Worm (Caenorhabditis elegans): ENCODE data around the gene fut-4.

fut-4 gene

DNA sequence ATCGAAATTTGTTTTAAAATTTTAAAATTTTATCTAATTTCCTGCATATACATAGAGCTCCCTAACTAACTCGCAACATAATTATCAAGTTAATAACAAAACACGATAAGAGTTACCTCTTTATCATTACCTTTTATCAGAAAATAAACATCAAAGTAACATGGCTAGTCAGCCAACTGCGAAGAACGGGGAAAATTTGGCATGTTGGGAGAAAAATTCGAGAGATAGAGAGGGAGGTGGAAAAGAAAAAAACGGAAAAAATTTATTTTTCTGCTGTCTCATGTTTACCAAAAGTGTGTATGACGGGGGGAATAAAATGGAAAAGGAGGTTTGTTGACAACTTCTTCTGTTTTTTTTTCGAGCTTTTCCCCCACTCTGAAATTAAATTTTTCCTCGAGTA is 11.8 kb upstream of the fut-4 start:
- TF ChIP-seq daf-16 (GFP tag; optimal IDR thresholded peaks at IDR 0.05) (no peak), daf-16 (tag; optimal IDR thresholded peaks at IDR 0.05) (peak; percentile 99), dmd-6 (GFP tag; IDR thresholded peaks at IDR 0.05) (peak; percentile 44), lin-29 (GFP tag; IDR thresholded peaks at IDR 0.05) (no peak), hlh-30 (tag; optimal IDR thresholded peaks at IDR 0.05; ENCODE audit: insufficient read depth) (no peak), mes-2 (tag; optimal IDR thresholded peaks at IDR 0.05; ENCODE audit: poor library complexity, severe bottlenecking) (peak; percentile 38), nhr-11 (tag; optimal IDR thresholded peaks at IDR 0.05) (peak; percentile 44), nhr-28 (tag; optimal IDR thresholded peaks at IDR 0.05) (peak; percentile 76), hlh-11 (tag; optimal IDR thresholded peaks at IDR 0.05) (peak; percentile 81), lin-1 (GFP tag; IDR thresholded peaks at IDR 0.05) (peak; percentile 61; the same call in 1 of the 2 replicates), pqm-1 (tag; optimal IDR thresholded peaks at IDR 0.05) (peak; percentile 7), ceh-44 (GFP tag; IDR thresholded peaks at IDR 0.05) (no peak)

DNA sequence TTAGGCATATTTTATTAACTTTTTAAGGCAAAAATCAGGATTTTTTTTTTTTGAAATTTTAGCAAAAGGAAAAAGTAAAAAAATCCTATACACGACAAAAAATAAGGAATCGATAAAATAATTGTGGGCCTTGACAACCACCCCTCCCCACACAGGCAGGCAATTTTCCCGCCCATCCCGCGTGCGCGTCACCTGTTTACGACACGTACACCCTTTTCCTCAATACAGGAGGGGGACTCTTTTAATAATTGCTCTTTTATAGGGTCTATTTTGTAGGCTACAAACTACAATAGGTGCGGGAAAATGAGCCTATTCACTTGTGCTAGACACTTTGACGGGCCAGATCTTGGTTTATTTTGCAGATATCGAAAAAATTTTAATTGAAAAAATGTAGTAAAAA is 10.2 kb upstream of the fut-4 start:
- TF ChIP-seq daf-16 (GFP tag; optimal IDR thresholded peaks at IDR 0.05), result no peak
- TF ChIP-seq daf-16 (tag; optimal IDR thresholded peaks at IDR 0.05), result peak; percentile 39
- 0 out of 2 replicates have a peak, but pooled peaks have one; percentile 11 for TF ChIP-seq php-3 (GFP tag; IDR thresholded peaks at IDR 0.05)
- TF ChIP-seq hlh-30 (tag; optimal IDR thresholded peaks at IDR 0.05; ENCODE audit: insufficient read depth), result peak; percentile 55
- no peak for TF ChIP-seq set-16 (GFP tag; IDR thresholded peaks at IDR 0.05)

DNA sequence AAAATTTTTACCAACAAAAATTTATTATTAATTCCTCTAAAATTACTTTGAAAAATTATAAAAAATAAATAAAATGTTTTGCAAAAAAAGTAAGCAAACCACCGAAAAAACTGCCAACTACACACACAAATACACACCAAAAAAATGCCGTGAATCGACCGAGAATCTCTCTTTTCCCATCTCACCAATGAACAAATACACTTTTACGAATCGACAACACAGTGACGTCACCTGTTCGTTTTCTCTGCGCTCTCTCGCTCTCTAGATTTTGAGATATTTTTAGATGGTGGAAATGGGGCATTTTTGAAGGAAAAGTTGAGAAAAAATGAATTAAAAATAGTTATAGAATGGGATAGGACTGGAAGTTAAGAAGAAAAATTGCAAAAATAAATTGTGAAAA is 9.8 kb upstream of the fut-4 start:
- no peak for TF ChIP-seq pha-4 (GFP tag; IDR thresholded peaks at IDR 0.05)
- peak; percentile 50 for TF ChIP-seq pha-4 (tag; optimal IDR thresholded peaks at IDR 0.05)
- TF ChIP-seq lsy-2 (tag; optimal IDR thresholded peaks at IDR 0.05), result peak in 1 of 2 experiments; percentile 38
- no peak for TF ChIP-seq ZK337.2 (GFP tag; IDR thresholded peaks at IDR 0.05)
- TF ChIP-seq hlh-11 (tag; optimal IDR thresholded peaks at IDR 0.05), result peak; percentile 9
- TF ChIP-seq daf-16 (GFP tag; optimal IDR thresholded peaks at IDR 0.05), result peak in 1 of 2 experiments; percentile 11
- peak; percentile 40 for TF ChIP-seq daf-16 (tag; optimal IDR thresholded peaks at IDR 0.05)
- TF ChIP-seq nhr-28 (tag; optimal IDR thresholded peaks at IDR 0.05), result peak; percentile 53
- TF ChIP-seq snpc-1.2 (GFP tag; IDR thresholded peaks at IDR 0.05), result no peak
- TF ChIP-seq aha-1 (tag), result peak; percentile 36
- TF ChIP-seq nhr-111 (GFP tag; optimal IDR thresholded peaks at IDR 0.05), result no peak
- TF ChIP-seq daf-12 (tag; optimal IDR thresholded peaks at IDR 0.05), result no peak
- TF ChIP-seq dmd-6 (GFP tag; IDR thresholded peaks at IDR 0.05), result peak; percentile 22; the same call in 1 of the 2 replicates
- TF ChIP-seq nhr-6 (tag; optimal IDR thresholded peaks at IDR 0.05), result peak; percentile 25
- no peak for TF ChIP-seq lin-39 (tag; optimal IDR thresholded peaks at IDR 0.05)

DNA sequence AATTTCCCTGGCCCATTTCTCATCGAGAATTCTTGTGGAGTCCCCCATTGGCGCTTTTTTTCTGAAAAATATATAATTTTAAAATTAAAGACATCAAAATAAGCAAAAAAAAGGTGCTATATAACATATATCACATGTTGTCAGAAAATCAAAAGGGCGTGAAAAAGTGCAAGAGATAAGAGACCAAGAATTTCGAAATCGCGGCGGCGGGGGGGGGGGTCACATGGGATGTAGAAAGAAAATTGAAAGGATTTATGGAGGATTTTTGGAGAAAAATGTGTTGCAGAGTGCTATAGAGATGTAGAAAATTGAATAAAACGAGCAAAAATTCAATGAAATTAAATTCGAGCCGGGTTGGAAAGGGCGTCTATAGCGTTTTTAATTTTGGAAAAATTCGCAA is 8.8 kb upstream of the fut-4 start, which contains the start of gene K12H6.6:
K12H6.6 (minus strand) TSS at position 61 of the 400 bp plus-strand sequence.
- TF ChIP-seq daf-16 (GFP tag; optimal IDR thresholded peaks at IDR 0.05), result no peak
- TF ChIP-seq daf-16 (tag; optimal IDR thresholded peaks at IDR 0.05), result peak; percentile 2
- TF ChIP-seq aha-1 (tag), result peak; percentile 65
- peak in 1 of 2 experiments; percentile 24 for TF ChIP-seq lsy-2 (tag; optimal IDR thresholded peaks at IDR 0.05)
- TF ChIP-seq hlh-30 (tag; optimal IDR thresholded peaks at IDR 0.05; ENCODE audit: insufficient read depth), result peak; percentile 81
- TF ChIP-seq hlh-11 (tag; optimal IDR thresholded peaks at IDR 0.05), result peak; percentile 29
- TF ChIP-seq unc-62 (GFP tag; optimal IDR thresholded peaks at IDR 0.05 in 1 of 2), result no peak
- no peak for TF ChIP-seq unc-62 (tag; optimal IDR thresholded peaks at IDR 0.05)
- 0 out of 2 replicates have a peak, but pooled peaks have one; percentile 19 for TF ChIP-seq dmd-6 (GFP tag; IDR thresholded peaks at IDR 0.05)
- TF ChIP-seq nhr-28 (tag; optimal IDR thresholded peaks at IDR 0.05), result peak; percentile 17
- no peak for TF ChIP-seq ceh-32 (tag; optimal IDR thresholded peaks at IDR 0.05; ENCODE audit: poor library complexity)
- TF ChIP-seq madf-5 (GFP tag; IDR thresholded peaks at IDR 0.05), result no peak
- peak; percentile 11 for TF ChIP-seq dve-1 (tag; optimal IDR thresholded peaks at IDR 0.05; ENCODE audit: insufficient read depth)
- no peak for TF ChIP-seq cey-2 (tag; optimal IDR thresholded peaks at IDR 0.05; ENCODE audit: borderline replicate concordance, insufficient read depth)

DNA sequence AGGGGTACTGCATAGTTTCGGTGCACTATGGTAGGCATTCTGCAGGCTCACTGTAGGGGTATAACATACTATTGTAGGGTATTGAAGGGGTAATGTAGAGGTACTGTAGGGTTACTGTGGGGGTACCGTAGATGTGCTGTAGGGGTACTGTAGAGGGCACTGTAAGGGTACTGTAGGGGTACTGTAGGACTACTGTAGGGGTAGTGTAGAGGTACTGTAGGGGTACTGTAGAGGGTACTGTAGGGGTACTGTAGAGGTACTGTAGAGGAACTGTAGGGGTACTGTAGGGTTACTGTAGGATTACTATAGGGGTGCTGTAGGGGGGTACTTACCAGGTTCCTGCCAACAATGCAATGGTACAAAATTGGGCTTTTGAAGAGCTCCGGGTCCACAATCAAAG is 7.8 kb upstream of the fut-4 start:
- TF ChIP-seq dmd-8 (GFP tag; IDR thresholded peaks at IDR 0.05) (0 out of 2 replicates have a peak, but pooled peaks have one; percentile 21), F44E2.7 (GFP tag; IDR thresholded peaks at IDR 0.05) (0 out of 2 replicates have a peak, but pooled peaks have one; percentile 53), mdl-1 (tag; optimal IDR thresholded peaks at IDR 0.05) (no peak), lim-7 (GFP tag; IDR thresholded peaks at IDR 0.05) (peak; percentile 35; the same call in 1 of the 2 replicates), lin-15B (tag; optimal IDR thresholded peaks at IDR 0.05) (no peak), daf-8 (GFP tag; IDR thresholded peaks at IDR 0.05) (no peak), arid-1 (GFP tag; conservative IDR thresholded peaks at IDR 0.05) (0 out of 2 replicates have a peak, but pooled peaks have one; percentile 19), rbr-2 (tag; optimal IDR thresholded peaks at IDR 0.05) (no peak), zfp-2 (tag; optimal IDR thresholded peaks at IDR 0.05) (no peak), snpc-1.2 (GFP tag; IDR thresholded peaks at IDR 0.05) (peak; percentile 40; the same call in 1 of the 2 replicates)
